Worm (Caenorhabditis elegans) whole organism, L2 larva: ENCODE data around the gene F10E9.12.

ENCODE experiments used
- aly-2 ChIP-seq: fragments of 150-350 bp; optimal IDR thresholded peaks from 2 replicates; lab custom pipeline; 2014; ENCODE audit warnings: missing biosample characterization, missing genetic modification characterization
- elt-3 ChIP-seq: sonication (generic microtip); optimal IDR thresholded peaks from 2 replicates; lab custom pipeline; 2017; ENCODE audit warnings: missing biosample characterization, missing genetic modification characterization
- lin-11 ChIP-seq: fragments of 150-350 bp; sonication (generic microtip); optimal IDR thresholded peaks from 2 replicates; lab custom pipeline; 2014; ENCODE audit warnings: missing biosample characterization, missing genetic modification characterization, inconsistent platforms, mixed read lengths
- nhr-10 ChIP-seq: sonication (generic microtip); optimal IDR thresholded peaks from 2 replicates; lab custom pipeline; 2017; ENCODE audit warnings: missing biosample characterization, missing genetic modification characterization
- nhr-11 ChIP-seq: fragments of 150-350 bp; optimal IDR thresholded peaks from 2 replicates; lab custom pipeline; 2014; ENCODE audit warnings: missing biosample characterization, missing genetic modification characterization
- nhr-237 ChIP-seq: fragments of 150-350 bp; optimal IDR thresholded peaks from 2 replicates; lab custom pipeline; 2014; ENCODE audit warnings: missing biosample characterization, missing genetic modification characterization

DNA sequence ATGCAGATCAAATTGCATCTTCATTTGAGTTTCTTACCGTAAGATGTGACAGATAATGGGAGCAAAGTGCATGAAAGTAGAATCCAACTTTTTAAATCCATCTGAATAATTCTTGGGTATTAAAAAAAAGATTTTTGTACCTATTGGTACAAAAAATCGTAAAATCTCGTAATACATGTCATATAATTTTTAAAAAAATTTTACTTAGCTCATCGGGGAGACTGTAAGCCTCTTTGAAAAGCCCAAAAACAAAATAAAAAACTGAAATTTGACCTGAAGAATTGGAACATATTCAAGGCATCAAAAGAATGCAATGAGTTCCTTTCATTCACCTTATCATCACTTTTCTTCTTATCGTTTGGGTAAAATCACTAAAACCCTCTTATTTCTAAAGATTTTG lies 48.5 kb upstream of the F10E9.12 start, which contains the start of gene clec-160:
- TF ChIP-seq nhr-10 (no peak), nhr-11 (tag; lab: Kevin White, UChicago) (no peak), elt-3 (no peak), aly-2 (tag; lab: Kevin White, UChicago) (no peak), nhr-237 (no peak), lin-11 (no peak)
